Worm (Caenorhabditis elegans): ENCODE results near the gene AH10.2.
"Not testable (repeated sequence)": the region's sequence is repeated elsewhere in the genome, so short reads cannot be mapped to it uniquely, and the experiment has no call there.

The AH10.2 gene

DNA sequence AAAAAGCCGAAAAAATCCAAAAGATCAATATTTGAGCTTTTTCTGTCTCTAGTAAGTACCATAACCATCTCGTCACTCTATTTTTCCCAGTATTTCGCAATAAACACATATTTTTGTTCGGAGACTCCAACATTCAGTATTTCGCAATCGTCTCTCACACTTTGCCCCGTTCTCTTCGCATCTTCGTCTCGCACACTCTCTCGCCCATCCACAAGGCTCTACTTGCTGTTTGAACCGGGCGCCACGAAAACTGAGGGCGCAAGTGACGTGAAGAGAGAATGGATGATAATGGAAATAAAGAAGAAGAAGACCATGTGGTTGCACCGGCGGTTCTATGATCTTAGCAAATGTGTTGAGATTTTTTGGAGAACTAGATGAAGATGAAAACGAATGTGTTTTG is 43.5 kb downstream of the AH10.2 start (continued):
- no peak for TF ChIP-seq unc-39 (tag; optimal IDR thresholded peaks at IDR 0.05)
- peak; percentile 19 for TF ChIP-seq unc-62 (GFP tag; optimal IDR thresholded peaks at IDR 0.05)
- TF ChIP-seq elt-3 (tag; optimal IDR thresholded peaks at IDR 0.05) = no peak
- TF ChIP-seq lsy-2 (tag; optimal IDR thresholded peaks at IDR 0.05) = peak; percentile 74 to 90
- TF ChIP-seq ceh-82 (tag; optimal IDR thresholded peaks at IDR 0.05) = peak; percentile 74
- peak; percentile 65 for TF ChIP-seq snpc-4 (tag; optimal IDR thresholded peaks at IDR 0.05)
- peak; percentile 73 for TF ChIP-seq Y55F3AM.14 (GFP tag; optimal IDR thresholded peaks at IDR 0.05)

DNA sequence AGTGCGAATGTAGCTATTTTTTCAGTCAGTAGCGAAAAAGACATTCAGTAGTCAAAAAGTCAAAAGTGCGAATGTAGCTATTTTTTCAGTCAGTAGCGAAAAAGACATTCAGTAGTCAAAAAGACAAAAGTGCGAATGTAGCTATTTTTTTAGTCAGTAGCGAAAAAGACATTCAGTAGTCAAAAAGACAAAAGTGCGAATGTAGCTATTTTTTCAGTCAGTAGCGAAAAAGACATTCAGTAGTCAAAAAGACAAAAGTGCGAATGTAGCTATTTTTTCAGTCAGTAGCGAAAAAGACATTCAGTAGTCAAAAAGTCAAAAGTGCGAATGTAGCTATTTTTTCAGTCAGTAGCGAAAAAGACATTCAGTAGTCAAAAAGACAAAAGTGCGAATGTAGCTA is 48.6 kb downstream of the AH10.2 start, which contains the start of gene T16A9.3:
T16A9.3 (plus strand) TSS at position 301 of the 400 bp plus-strand sequence.
- not testable (repeated sequence) for TF ChIP-seq mdl-1 (tag; optimal IDR thresholded peaks at IDR 0.05); ztf-1 (GFP tag; conservative IDR thresholded peaks at IDR 0.05); unc-55 (GFP tag; optimal IDR thresholded peaks at IDR 0.05)
